Fruit fly (Drosophila melanogaster) whole organism, embryonic: ENCODE data around the gene CG15286.

ENCODE experiments used
- Atf6 ChIP-seq: fragments of 200-800 bp; sonication (Bioruptor generic); IDR thresholded peaks from 2 replicates; pipeline ENCODE4 v1.3.6; 2022; ENCODE audit warnings: missing biosample characterization, missing genetic modification characterization
- C15 ChIP-seq: fragments of 200-800 bp; sonication (Bioruptor generic); IDR thresholded peaks from 3 replicates; pipeline ENCODE4 v1.3.6; 2022; ENCODE audit warnings: missing biosample characterization, missing genetic modification characterization
- CG13296 ChIP-seq: fragments of 200-800 bp; sonication (Bioruptor generic); optimal IDR thresholded peaks from 3 replicates; lab custom pipeline; 2018; ENCODE audit warnings: missing biosample characterization, mild to moderate bottlenecking, missing genetic modification characterization
- CG14667 ChIP-seq: fragments of 200-800 bp; sonication (Bioruptor generic); IDR thresholded peaks from 2 replicates; pipeline ENCODE4 v1.3.6; 2022; ENCODE audit warnings: missing biosample characterization, missing genetic modification characterization
- CG16779 ChIP-seq: fragments of 200-800 bp; sonication (Bioruptor generic); IDR thresholded peaks from 2 replicates; pipeline ENCODE4 v1.3.6; 2022; ENCODE audit warnings: missing biosample characterization, missing genetic modification characterization
- CG9876 ChIP-seq: fragments of 200-800 bp; sonication (Bioruptor generic); optimal IDR thresholded peaks from 2 replicates; lab custom pipeline; 2016; ENCODE audit warnings: missing biosample characterization, missing genetic modification characterization
- Hr39 ChIP-seq: fragments of >200 bp; optimal IDR thresholded peaks from 2 replicates; lab custom pipeline; 2017
- Sox102F ChIP-seq: fragments of 200-800 bp; sonication (Bioruptor generic); optimal IDR thresholded peaks from 2 replicates; lab custom pipeline; 2018; ENCODE audit warnings: missing biosample characterization, mild to moderate bottlenecking, missing genetic modification characterization, moderate library complexity
- caup ChIP-seq: fragments of 200-800 bp; sonication (Bioruptor generic); optimal IDR thresholded peaks from 3 replicates; lab custom pipeline; 2017; ENCODE audit warnings: missing biosample characterization, mild to moderate bottlenecking, missing genetic modification characterization, moderate library complexity; ENCODE audit not compliant: severe bottlenecking
- pho ChIP-seq: fragments of 200-800 bp; sonication (Bioruptor generic); optimal IDR thresholded peaks from 2 replicates; lab custom pipeline; 2016; ENCODE audit warnings: missing biosample characterization, missing genetic modification characterization
- sug ChIP-seq: fragments of 200-800 bp; optimal IDR thresholded peaks from 2 replicates; lab custom pipeline; 2019; ENCODE audit warnings: missing biosample characterization, mild to moderate bottlenecking, missing genetic modification characterization, moderate library complexity

DNA sequence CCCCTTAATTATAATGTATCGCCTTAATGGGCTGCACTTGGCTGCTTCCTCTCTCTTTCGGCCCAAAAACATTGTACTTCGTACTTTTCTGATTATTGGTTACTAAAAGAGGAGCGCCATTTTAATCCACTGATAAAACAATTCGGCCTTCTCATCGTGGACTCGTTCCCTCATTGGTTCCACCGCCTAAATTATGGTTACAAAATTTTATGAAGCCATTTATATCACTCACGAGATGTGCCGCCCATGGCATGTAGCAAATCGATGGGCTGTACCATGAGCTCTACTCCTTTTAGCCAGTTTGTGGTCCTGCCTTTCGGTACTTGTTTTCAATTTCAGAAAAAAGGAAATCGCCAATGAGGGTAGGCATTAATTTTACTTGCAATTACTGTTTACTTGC, 30.8 kb downstream of the CG15286 start:
- TF ChIP-seq CG13296 (GFP tag; lab: Kevin White, UChicago) = no peak
- TF ChIP-seq Atf6 (GFP tag; lab: Robert Waterston, UW) = no peak
- no peak for TF ChIP-seq sug (tag; lab: Kevin White, UChicago)
- TF ChIP-seq Hr39 (lab: Kevin White, UChicago) = no peak
- TF ChIP-seq CG9876 (GFP tag; lab: Kevin White, UChicago) = no peak
- TF ChIP-seq caup (GFP tag; lab: Kevin White, UChicago) = no peak
- no peak for TF ChIP-seq Sox102F (GFP tag; lab: Kevin White, UChicago)
- TF ChIP-seq CG14667 (GFP tag; lab: Robert Waterston, UW) = no peak
- no peak for TF ChIP-seq CG16779
- no peak for TF ChIP-seq pho (GFP tag; lab: Kevin White, UChicago)
- TF ChIP-seq C15 (GFP tag; lab: Robert Waterston, UW) = no peak
